Worm (Caenorhabditis elegans): Measurements from ENCODE around the gene Y39F10A.3.

The Y39F10A.3 gene

ce11 chrII:769250-769649, 13.6 kb downstream of the Y39F10A.3 start (continued):
- TF ChIP-seq Y53F4B.3 (GFP tag; IDR thresholded peaks at IDR 0.05), result no peak
- TF ChIP-seq xnd-1 (tag; optimal IDR thresholded peaks at IDR 0.05), result no peak
- TF ChIP-seq lin-26 (GFP tag; IDR thresholded peaks at IDR 0.05), result peak; percentile 8; the same call in 1 of the 2 replicates
- TF ChIP-seq sptf-2 (GFP tag; optimal IDR thresholded peaks at IDR 0.05), result no peak
- no peak for TF ChIP-seq hlh-26 (GFP tag; conservative IDR thresholded peaks at IDR 0.05)
- TF ChIP-seq ceh-58 (GFP tag; IDR thresholded peaks at IDR 0.05), result no peak
- no peak for TF ChIP-seq mes-4 (tag; optimal IDR thresholded peaks at IDR 0.05)
- TF ChIP-seq ztf-18 (tag; optimal IDR thresholded peaks at IDR 0.05), result peak; percentile 32
- TF ChIP-seq gei-17 (GFP tag; optimal IDR thresholded peaks at IDR 0.05), result no peak
- peak in 1 of 2 experiments; percentile 39 for TF ChIP-seq rec-8 (tag; optimal IDR thresholded peaks at IDR 0.05)
- TF ChIP-seq ama-1 (optimal IDR thresholded peaks at IDR 0.05), result no peak
- no peak for TF ChIP-seq ama-1 (GFP tag; optimal IDR thresholded peaks at IDR 0.05)

ce11 chrII:765219-765618, 17.6 kb downstream of the Y39F10A.3 start, which contains the start of gene C08G5.7:
C08G5.7 (minus strand) TSS chrII:765319.
- no peak for TF ChIP-seq F55B11.4 (tag; optimal IDR thresholded peaks at IDR 0.05; ENCODE audit: borderline replicate concordance, insufficient read depth)
- TF ChIP-seq zim-3 (tag; optimal IDR thresholded peaks at IDR 0.05), result no peak
- TF ChIP-seq chd-7 (tag; optimal IDR thresholded peaks at IDR 0.05), result no peak
- no peak for TF ChIP-seq ztf-26 (tag; optimal IDR thresholded peaks at IDR 0.05)
- no peak for TF ChIP-seq madf-10 (tag; optimal IDR thresholded peaks at IDR 0.05)
- TF ChIP-seq dox-1 (GFP tag; IDR thresholded peaks at IDR 0.05), result no peak
- TF ChIP-seq rec-8 (tag; optimal IDR thresholded peaks at IDR 0.05), result no peak

ce11 chrII:764385-764784, 18.4 kb downstream of the Y39F10A.3 start:
- TF ChIP-seq attf-5 (GFP tag; optimal IDR thresholded peaks at IDR 0.05) (no peak), T07F8.4 (tag; optimal IDR thresholded peaks at IDR 0.05) (no peak), snpc-4 (GFP tag; optimal IDR thresholded peaks at IDR 0.05) (no peak), snpc-4 (tag; optimal IDR thresholded peaks at IDR 0.05) (no peak), rec-8 (tag; optimal IDR thresholded peaks at IDR 0.05) (no peak), madf-6 (GFP tag; IDR thresholded peaks at IDR 0.05) (no peak), lag-1 (GFP tag; IDR thresholded peaks at IDR 0.05) (no peak), Y53F4B.3 (GFP tag; IDR thresholded peaks at IDR 0.05) (no peak), let-607 (tag; optimal IDR thresholded peaks at IDR 0.05) (no peak), aptf-2 (GFP tag; conservative IDR thresholded peaks at IDR 0.05) (no peak), mcd-1 (GFP tag; IDR thresholded peaks at IDR 0.05) (no peak), nfya-2 (GFP tag; IDR thresholded peaks at IDR 0.05) (no peak), C06A6.2 (GFP tag; conservative IDR thresholded peaks at IDR 0.05) (no peak), ztf-25 (GFP tag; IDR thresholded peaks at IDR 0.05) (no peak), snpc-1.1 (tag; optimal IDR thresholded peaks at IDR 0.05; ENCODE audit: insufficient read depth) (no peak)

- TF ChIP-seq ztf-18 (tag; optimal IDR thresholded peaks at IDR 0.05), result no peak
- TF ChIP-seq ztf-3 (GFP tag; optimal IDR thresholded peaks at IDR 0.05), result no peak
- no peak for TF ChIP-seq nhr-27 (tag; optimal IDR thresholded peaks at IDR 0.05)
- TF ChIP-seq lag-1 (GFP tag; IDR thresholded peaks at IDR 0.05), result no peak
- no peak for TF ChIP-seq F55B11.4 (tag; optimal IDR thresholded peaks at IDR 0.05; ENCODE audit: borderline replicate concordance, insufficient read depth)
- TF ChIP-seq bed-1 (GFP tag; IDR thresholded peaks at IDR 0.05), result no peak
- TF ChIP-seq B0336.3 (GFP tag; IDR thresholded peaks at IDR 0.05), result no peak
- no peak for TF ChIP-seq Y53F4B.3 (GFP tag; IDR thresholded peaks at IDR 0.05)
- TF ChIP-seq ceh-27 (GFP tag; optimal IDR thresholded peaks at IDR 0.05), result no peak
- no peak for TF ChIP-seq let-526 (GFP tag; IDR thresholded peaks at IDR 0.05)
- no peak for TF ChIP-seq F23B12.7 (tag; optimal IDR thresholded peaks at IDR 0.05; ENCODE audit: insufficient read depth)
- TF ChIP-seq cebp-1 (GFP tag; IDR thresholded peaks at IDR 0.05), result no peak
- no peak for TF ChIP-seq cebp-1 (tag; optimal IDR thresholded peaks at IDR 0.05)
- no peak for TF ChIP-seq nhr-179 (tag; optimal IDR thresholded peaks at IDR 0.05)
- TF ChIP-seq lin-54 (GFP tag; optimal IDR thresholded peaks at IDR 0.05), result no peak
- TF ChIP-seq mcd-1 (GFP tag; IDR thresholded peaks at IDR 0.05), result no peak
Observed at ce11 chrII:762942-763341, 19.9 kb downstream of the Y39F10A.3 start.
